Worm (Caenorhabditis elegans) whole organism, late embryonic: Measurements from ENCODE around the gene aex-2.

Source experiments
- ama-1 ChIP-seq: fragments of 150-350 bp; optimal IDR thresholded peaks from 2 replicates; lab custom pipeline; 2014
- ceh-9 ChIP-seq: sonication (generic microtip); optimal IDR thresholded peaks from 2 replicates; lab custom pipeline; 2016; ENCODE audit warnings: mild to moderate bottlenecking, missing genetic modification characterization, inconsistent platforms, missing compliant biosample characterization
- elt-2 ChIP-seq: sonication (generic microtip); optimal IDR thresholded peaks from 2 replicates; lab custom pipeline; 2016; ENCODE audit warnings: missing genetic modification reagents, missing genetic modification characterization, missing compliant biosample characterization
- hlh-30 ChIP-seq: sonication (generic microtip); optimal IDR thresholded peaks from 2 replicates; lab custom pipeline; 2017; ENCODE audit warnings: antibody characterized with exemption, missing genetic modification characterization, missing compliant biosample characterization; ENCODE audit not compliant: insufficient read depth
- tbx-2 ChIP-seq: sonication (generic microtip); optimal IDR thresholded peaks from 2 replicates; lab custom pipeline; 2016; ENCODE audit warnings: missing genetic modification characterization, missing compliant biosample characterization
- unc-42 ChIP-seq: sonication (generic microtip); optimal IDR thresholded peaks from 2 replicates; lab custom pipeline; 2016; ENCODE audit warnings: missing genotype, missing genetic modification characterization, missing compliant biosample characterization
- zip-5 ChIP-seq: sonication (generic microtip); optimal IDR thresholded peaks from 2 replicates; lab custom pipeline; 2016; ENCODE audit warnings: missing genetic modification characterization, missing compliant biosample characterization
- ztf-16 ChIP-seq: sonication (generic microtip); optimal IDR thresholded peaks from 2 replicates; lab custom pipeline; 2017; ENCODE audit warnings: missing genetic modification characterization, missing compliant biosample characterization

- TF ChIP-seq elt-2 (tag; lab: Kevin White, UChicago): no peak
- no peak for TF ChIP-seq ama-1 (lab: Kevin White, UChicago)
- no peak for TF ChIP-seq unc-42 (tag; lab: Kevin White, UChicago)
- no peak for TF ChIP-seq ztf-16 (tag; lab: Kevin White, UChicago)
- no peak for TF ChIP-seq hlh-30 (tag; lab: Kevin White, UChicago)
- no peak for TF ChIP-seq ceh-9
- TF ChIP-seq zip-5: no peak
- TF ChIP-seq tbx-2: no peak
These were observed 12.0 kb downstream of the aex-2 start for ce11 chrX:9640902-9641301.
